Worm (Caenorhabditis elegans) whole organism, L4 larva: Measurements from ENCODE around the gene R11D1.13.

Experiments
- nhr-11 ChIP-seq: fragments of 150-350 bp; optimal IDR thresholded peaks from 2 replicates; lab custom pipeline; 2014; ENCODE audit warnings: missing biosample characterization, missing genetic modification characterization
- zag-1 ChIP-seq: fragments of 150-350 bp; optimal IDR thresholded peaks from 2 replicates; lab custom pipeline; 2014; ENCODE audit warnings: missing biosample characterization, missing genetic modification characterization
- zfp-3 ChIP-seq: fragments of 200-800 bp; sonication (Bioruptor generic); conservative IDR thresholded peaks from 2 replicates; pipeline ENCODE4 v1.3.6; 2022; ENCODE audit warnings: missing genetic modification reagents, missing genetic modification characterization, missing compliant biosample characterization

ce11 chrV:12763291-12763995 lies 36.5 kb downstream of the R11D1.13 start, which contains the start of the genes abcf-1 and scc-3:
- TF ChIP-seq nhr-11 (tag; lab: Kevin White, UChicago) (no peak), zfp-3 (GFP tag; lab: Robert Waterston, UW) (no peak), zag-1 (tag; lab: Kevin White, UChicago) (no peak)
